Fruit fly (Drosophila melanogaster): ENCODE measurements around the gene Sema1a.

The Sema1a gene

dm6 chr2L:8521724-8522309 is 20.1 kb upstream of the Sema1a start, which contains the start of gene Acer (continued):
- no peak for TF ChIP-seq Mad (GFP tag; optimal IDR thresholded peaks at IDR 0.05)
- TF ChIP-seq inv (GFP tag; IDR thresholded peaks at IDR 0.05; ENCODE audit: partially characterized antibody) = no peak
- TF ChIP-seq Sry-β (GFP tag; optimal IDR thresholded peaks at IDR 0.05) = no peak
- TF ChIP-seq crp (GFP tag; optimal IDR thresholded peaks at IDR 0.05) = peak; percentile 53 to 91
- TF ChIP-seq Xbp1 (GFP tag; optimal IDR thresholded peaks at IDR 0.05) = no peak
- TF ChIP-seq rib (GFP tag; IDR thresholded peaks at IDR 0.05) = peak; percentile 73; the same call in 1 of the 2 replicates
- no peak for TF ChIP-seq TFAM (GFP tag; optimal IDR thresholded peaks at IDR 0.05)
- TF ChIP-seq org-1 (GFP tag; optimal IDR thresholded peaks at IDR 0.05) = no peak
- no peak for TF ChIP-seq bcd (GFP tag; optimal IDR thresholded peaks at IDR 0.05)
- no peak for TF ChIP-seq CG4328 (GFP tag; optimal IDR thresholded peaks at IDR 0.05)
- TF ChIP-seq CG1602 (GFP tag; optimal IDR thresholded peaks at IDR 0.05) = no peak
- no peak for TF ChIP-seq ind (GFP tag; optimal IDR thresholded peaks at IDR 0.05)
- TF ChIP-seq CG11560 (tag; IDR thresholded peaks at IDR 0.05) = no peak
- TF ChIP-seq Fer2 (tag; optimal IDR thresholded peaks at IDR 0.05) = no peak
- TF ChIP-seq zen (tag; optimal IDR thresholded peaks at IDR 0.05) = peak; percentile 9
- TF ChIP-seq D19B (GFP tag; optimal IDR thresholded peaks at IDR 0.05) = no peak
- no peak for TF ChIP-seq Ssrp (tag; optimal IDR thresholded peaks at IDR 0.05)
- peak in 1 of 2 experiments; percentile 22 for TF ChIP-seq Pdp1 (GFP tag; optimal IDR thresholded peaks at IDR 0.05)
- peak; percentile 8 for TF ChIP-seq CG15514 (GFP tag; optimal IDR thresholded peaks at IDR 0.05)
- TF ChIP-seq fd3F (GFP tag; optimal IDR thresholded peaks at IDR 0.05) = no peak
- TF ChIP-seq CrebB (tag; optimal IDR thresholded peaks at IDR 0.05) = no peak
- TF ChIP-seq CG17802 (tag; optimal IDR thresholded peaks at IDR 0.05) = no peak
- peak; percentile 59 for TF ChIP-seq CG10543 (GFP tag; optimal IDR thresholded peaks at IDR 0.05)
- no peak for TF ChIP-seq CTCF (GFP tag; optimal IDR thresholded peaks at IDR 0.05)
- 0 out of 2 replicates have a peak, but pooled peaks have one; percentile 19 for TF ChIP-seq sna (GFP tag; IDR thresholded peaks at IDR 0.05; ENCODE audit: partially characterized antibody)
- TF ChIP-seq seq (GFP tag; IDR thresholded peaks at IDR 0.05) = peak; percentile 10; the same call in 1 of the 2 replicates
- TF ChIP-seq CG12769 (tag; optimal IDR thresholded peaks at IDR 0.05) = no peak
- no peak for TF ChIP-seq CG10321 (GFP tag; IDR thresholded peaks at IDR 0.05)
- TF ChIP-seq lbe (GFP tag; optimal IDR thresholded peaks at IDR 0.05) = no peak
- no peak for TF ChIP-seq Six4 (GFP tag; optimal IDR thresholded peaks at IDR 0.05)
- TF ChIP-seq CG9215 (GFP tag; IDR thresholded peaks at IDR 0.05) = no peak
- TF ChIP-seq fru (optimal IDR thresholded peaks at IDR 0.05) = no peak
- no peak for TF ChIP-seq Doc2 (GFP tag; IDR thresholded peaks at IDR 0.05)
- TF ChIP-seq CG2678 (tag; optimal IDR thresholded peaks at IDR 0.05) = no peak
- TF ChIP-seq Fer3 (tag; optimal IDR thresholded peaks at IDR 0.05) = no peak
- peak; percentile 80 for TF ChIP-seq sens (GFP tag)
- no peak for TF ChIP-seq dimm (GFP tag; IDR thresholded peaks at IDR 0.05)
- TF ChIP-seq CG17568 (GFP tag; optimal IDR thresholded peaks at IDR 0.05) = no peak
- no peak for TF ChIP-seq yki (optimal IDR thresholded peaks at IDR 0.05)
- no peak for TF ChIP-seq Elba2 (GFP tag; optimal IDR thresholded peaks at IDR 0.05)
- TF ChIP-seq CG18619 (GFP tag; optimal IDR thresholded peaks at IDR 0.05) = no peak
- TF ChIP-seq gsb (GFP tag; IDR thresholded peaks at IDR 0.05) = 0 out of 2 replicates have a peak, but pooled peaks have one; percentile 24
- peak; percentile 22 for TF ChIP-seq CG13296 (GFP tag; optimal IDR thresholded peaks at IDR 0.05)
- TF ChIP-seq CG18599 (GFP tag; optimal IDR thresholded peaks at IDR 0.05) = no peak
- TF ChIP-seq trh (GFP tag; optimal IDR thresholded peaks at IDR 0.05) = no peak
- no peak for TF ChIP-seq luna (GFP tag; optimal IDR thresholded peaks at IDR 0.05)
- TF ChIP-seq scrt (GFP tag; optimal IDR thresholded peaks at IDR 0.05) = no peak
- TF ChIP-seq CG1603 (tag; optimal IDR thresholded peaks at IDR 0.05) = no peak
- TF ChIP-seq crc (GFP tag; optimal IDR thresholded peaks at IDR 0.05) = no peak
- TF ChIP-seq cg (GFP tag; optimal IDR thresholded peaks at IDR 0.05) = peak; percentile 70
- TF ChIP-seq HmgZ (tag; optimal IDR thresholded peaks at IDR 0.05) = peak; percentile 13

All from whole organism, embryonic.